Worm (Caenorhabditis elegans) whole organism, L1 larva: ENCODE data around the gene Y22F5A.11.

Source experiments
- C16A3.4 ChIP-seq: fragments of 150-350 bp; optimal IDR thresholded peaks from 2 replicates; lab custom pipeline; 2014; ENCODE audit warnings: missing biosample characterization, missing genetic modification characterization
- C34B4.2 ChIP-seq: sonication (generic microtip); optimal IDR thresholded peaks from 2 replicates; lab custom pipeline; 2017; ENCODE audit warnings: mild to moderate bottlenecking, missing genetic modification characterization, missing compliant biosample characterization
- F16B12.6 ChIP-seq: fragments of 150-350 bp; optimal IDR thresholded peaks from 2 replicates; lab custom pipeline; 2014; ENCODE audit warnings: missing biosample characterization, missing genetic modification characterization
- aha-1 ChIP-seq: fragments of 150-350 bp; optimal IDR thresholded peaks from 2 replicates; lab custom pipeline; 2014; ENCODE audit warnings: missing biosample characterization, missing genetic modification characterization
- alr-1 ChIP-seq: fragments of 200-800 bp; sonication (Bioruptor generic); optimal IDR thresholded peaks from 2 replicates; lab custom pipeline; 2018; ENCODE audit warnings: borderline replicate concordance, mild to moderate bottlenecking, missing genetic modification characterization, missing compliant biosample characterization
- ama-1 ChIP-seq: fragments of 150-350 bp; optimal IDR thresholded peaks from 2 replicates; lab custom pipeline; 2014
- blmp-1 ChIP-seq: fragments of 150-350 bp; optimal IDR thresholded peaks from 2 replicates; lab custom pipeline; 2014; ENCODE audit warnings: missing biosample characterization, missing genetic modification characterization
- ceh-63 ChIP-seq: fragments of 200-800 bp; sonication (Bioruptor generic); optimal IDR thresholded peaks from 2 replicates; lab custom pipeline; 2018; ENCODE audit warnings: mild to moderate bottlenecking, missing genetic modification characterization, missing compliant biosample characterization
- ceh-8 ChIP-seq: fragments of 200-800 bp; sonication (Bioruptor generic); optimal IDR thresholded peaks from 2 replicates; lab custom pipeline; 2018; ENCODE audit warnings: mild to moderate bottlenecking, missing genetic modification characterization, moderate library complexity, missing compliant biosample characterization
- ceh-82 ChIP-seq, 3 experiments: fragments of 150-350 bp in 1 of 3; sonication (generic microtip) in 2 of 3; optimal IDR thresholded peaks; 2 replicates each; lab custom pipeline; 2014 to 2017; ENCODE audit warnings: missing biosample characterization in 3 of 3, missing genetic modification characterization in 3 of 3
- ceh-88 ChIP-seq: fragments of 200-800 bp; sonication (Bioruptor generic); IDR thresholded peaks from 2 replicates; pipeline ENCODE4 v1.3.6; 2022; ENCODE audit warnings: missing genetic modification characterization, missing compliant biosample characterization
- dpl-1 ChIP-seq, 3 experiments: fragments of 150-350 bp in 2 of 3; sonication (generic microtip) in 1 of 3; optimal IDR thresholded peaks; 2 replicates each; lab custom pipeline; 2014 to 2017; ENCODE audit warnings: missing biosample characterization in 3 of 3, missing genetic modification characterization in 3 of 3, missing genetic modification reagents in 3 of 3
- dsc-1 ChIP-seq: sonication (generic microtip); optimal IDR thresholded peaks from 2 replicates; lab custom pipeline; 2016; ENCODE audit warnings: mild to moderate bottlenecking, missing genetic modification characterization, missing compliant biosample characterization
- efl-1 ChIP-seq, 4 experiments: fragments of 150-350 bp; optimal IDR thresholded peaks in 3 of 4; peaks in 1 of 4; 1 replicate in 1 of 4; 2 replicates in 3 of 4; lab custom pipeline; 2014; ENCODE audit warnings: missing biosample characterization in 2 of 4, missing genetic modification characterization in 2 of 4, missing genetic modification reagents in 2 of 4
- efl-3 ChIP-seq: fragments of 200-800 bp; sonication (Bioruptor generic); optimal IDR thresholded peaks from 2 replicates; lab custom pipeline; 2018; ENCODE audit warnings: mild to moderate bottlenecking, missing genetic modification characterization, missing compliant biosample characterization
- elt-2 ChIP-seq: sonication (generic microtip); optimal IDR thresholded peaks from 2 replicates; lab custom pipeline; 2016; ENCODE audit warnings: missing genetic modification characterization, mild to moderate bottlenecking, inconsistent platforms, missing compliant biosample characterization, missing genetic modification reagents
- elt-3 ChIP-seq, 6 experiments: fragments of 150-350 bp in 1 of 6; sonication (generic microtip); optimal IDR thresholded peaks; 2 replicates each; lab custom pipeline; 2017 to 2018; ENCODE audit warnings: missing biosample characterization in 6 of 6, missing genetic modification characterization in 6 of 6, inconsistent platforms in 1 of 6
- ets-5 ChIP-seq: fragments of 200-800 bp; sonication (Bioruptor generic); IDR thresholded peaks from 2 replicates; pipeline ENCODE4 v1.3.6; 2022; ENCODE audit warnings: missing genetic modification characterization, missing compliant biosample characterization
- fkh-10 ChIP-seq: sonication (generic microtip); optimal IDR thresholded peaks from 2 replicates; lab custom pipeline; 2017; ENCODE audit warnings: missing biosample characterization, missing genetic modification reagents, missing genetic modification characterization
- fkh-4 ChIP-seq: sonication (generic microtip); optimal IDR thresholded peaks from 2 replicates; lab custom pipeline; 2016; ENCODE audit warnings: missing compliant biosample characterization, missing genetic modification characterization, borderline replicate concordance
- fkh-8 ChIP-seq: sonication (generic microtip); optimal IDR thresholded peaks from 2 replicates; lab custom pipeline; 2016; ENCODE audit warnings: mild to moderate bottlenecking, missing genetic modification characterization, missing compliant biosample characterization
- fos-1 ChIP-seq: fragments of 150-350 bp; optimal IDR thresholded peaks from 2 replicates; lab custom pipeline; 2014; ENCODE audit warnings: missing biosample characterization, missing genetic modification characterization
- grh-1 ChIP-seq: fragments of 200-800 bp; sonication (Bioruptor generic); IDR thresholded peaks from 2 replicates; pipeline ENCODE4 v1.3.6; 2022; ENCODE audit warnings: missing genetic modification reagents, missing genetic modification characterization, missing compliant biosample characterization
- hlh-17 ChIP-seq: fragments of 200-800 bp; sonication (Bioruptor generic); optimal IDR thresholded peaks from 2 replicates; lab custom pipeline; 2018; ENCODE audit warnings: missing genetic modification characterization, mild to moderate bottlenecking, missing compliant biosample characterization, moderate library complexity, borderline replicate concordance
- hlh-4 ChIP-seq: sonication (generic microtip); optimal IDR thresholded peaks from 2 replicates; lab custom pipeline; 2016; ENCODE audit warnings: mild to moderate bottlenecking, missing genetic modification characterization, missing compliant biosample characterization
- hpl-2 ChIP-seq: fragments of 150-350 bp; optimal IDR thresholded peaks from 2 replicates; lab custom pipeline; 2014; ENCODE audit warnings: missing biosample characterization, missing genetic modification reagents, missing genetic modification characterization
- jun-1 ChIP-seq: fragments of 150-350 bp; optimal IDR thresholded peaks from 2 replicates; lab custom pipeline; 2014; ENCODE audit warnings: missing biosample characterization, missing genetic modification reagents, missing genetic modification characterization
- lin-13 ChIP-seq: fragments of 150-350 bp; optimal IDR thresholded peaks from 2 replicates; lab custom pipeline; 2014; ENCODE audit warnings: missing biosample characterization, missing genetic modification reagents, missing genetic modification characterization
- lin-14 ChIP-seq: fragments of 200-800 bp; sonication (Bioruptor generic); optimal IDR thresholded peaks from 2 replicates; lab custom pipeline; 2018; ENCODE audit warnings: mild to moderate bottlenecking, missing genetic modification characterization, moderate library complexity, missing compliant biosample characterization
- lin-35 ChIP-seq, 2 experiments: fragments of 150-350 bp; optimal IDR thresholded peaks; 2 replicates each; lab custom pipeline; 2014; ENCODE audit warnings: missing biosample characterization in 2 of 2, missing genetic modification characterization in 2 of 2, missing genetic modification reagents in 2 of 2
- lin-39 ChIP-seq: fragments of 150-350 bp; optimal IDR thresholded peaks from 2 replicates; lab custom pipeline; 2014; ENCODE audit warnings: missing biosample characterization, missing genetic modification reagents, missing genetic modification characterization
- lir-3 ChIP-seq: sonication (generic microtip); optimal IDR thresholded peaks from 2 replicates; lab custom pipeline; 2016; ENCODE audit warnings: mild to moderate bottlenecking, missing genetic modification characterization, moderate library complexity, missing compliant biosample characterization; ENCODE audit not compliant: poor library complexity
- mdl-1 ChIP-seq, 2 experiments: fragments of 150-350 bp; optimal IDR thresholded peaks; 2 replicates each; lab custom pipeline; 2014 to 2017; ENCODE audit warnings: missing biosample characterization in 2 of 2, missing genetic modification characterization in 2 of 2, inconsistent platforms in 1 of 2
- mef-2 ChIP-seq: fragments of 150-350 bp; optimal IDR thresholded peaks from 2 replicates; lab custom pipeline; 2014; ENCODE audit warnings: missing biosample characterization, missing genetic modification characterization
- nhr-11 ChIP-seq: fragments of 150-350 bp; optimal IDR thresholded peaks from 2 replicates; lab custom pipeline; 2014; ENCODE audit warnings: missing biosample characterization, missing genetic modification characterization
- nhr-12 ChIP-seq: sonication (generic microtip); optimal IDR thresholded peaks from 2 replicates; lab custom pipeline; 2017; ENCODE audit warnings: missing biosample characterization, missing genetic modification characterization
- nhr-19 ChIP-seq: fragments of 200-800 bp; sonication (Bioruptor generic); conservative IDR thresholded peaks from 2 replicates; pipeline ENCODE4 v1.3.6; 2022; ENCODE audit warnings: missing genetic modification characterization, missing compliant biosample characterization
- nhr-20 ChIP-seq: sonication (generic microtip); optimal IDR thresholded peaks from 2 replicates; lab custom pipeline; 2016; ENCODE audit warnings: mild to moderate bottlenecking, missing genetic modification characterization, missing compliant biosample characterization
- nhr-28 ChIP-seq: fragments of 150-350 bp; optimal IDR thresholded peaks from 2 replicates; lab custom pipeline; 2014; ENCODE audit warnings: missing biosample characterization, missing genetic modification characterization
- nhr-77 ChIP-seq: fragments of 150-350 bp; optimal IDR thresholded peaks from 2 replicates; lab custom pipeline; 2014; ENCODE audit warnings: missing biosample characterization, missing genetic modification characterization
- nhr-84 ChIP-seq: sonication (generic microtip); optimal IDR thresholded peaks from 2 replicates; lab custom pipeline; 2017; ENCODE audit warnings: missing biosample characterization, missing genetic modification characterization
- nhr-85 ChIP-seq: sonication (generic microtip); peaks from one replicate; lab custom pipeline; 2016; ENCODE audit warnings: missing genetic modification characterization, inconsistent platforms, missing compliant biosample characterization
- skn-1 ChIP-seq: fragments of 150-350 bp; optimal IDR thresholded peaks from 2 replicates; lab custom pipeline; 2014; ENCODE audit warnings: missing biosample characterization, missing genetic modification characterization
- sptf-1 ChIP-seq: fragments of 150-350 bp; optimal IDR thresholded peaks from 2 replicates; lab custom pipeline; 2014; ENCODE audit warnings: missing biosample characterization, missing genetic modification characterization
- sup-37 ChIP-seq: fragments of 200-800 bp; sonication (Bioruptor generic); optimal IDR thresholded peaks from 2 replicates; lab custom pipeline; 2018; ENCODE audit warnings: mild to moderate bottlenecking, missing genetic modification characterization, missing compliant biosample characterization
- swsn-7 ChIP-seq: sonication (generic microtip); optimal IDR thresholded peaks from 2 replicates; lab custom pipeline; 2016; ENCODE audit warnings: missing genetic modification characterization, missing compliant biosample characterization
- tbx-2 ChIP-seq: sonication (generic microtip); optimal IDR thresholded peaks from 2 replicates; lab custom pipeline; 2016; ENCODE audit warnings: missing genetic modification characterization, missing compliant biosample characterization
- tlp-1 ChIP-seq: fragments of 150-350 bp; optimal IDR thresholded peaks from 2 replicates; lab custom pipeline; 2014; ENCODE audit warnings: missing biosample characterization, missing genetic modification characterization
- unc-30 ChIP-seq: sonication (generic microtip); optimal IDR thresholded peaks from 2 replicates; lab custom pipeline; 2017; ENCODE audit warnings: missing biosample characterization, missing genetic modification characterization
- xbp-1 ChIP-seq: sonication (generic microtip); optimal IDR thresholded peaks from 2 replicates; lab custom pipeline; 2016; ENCODE audit warnings: missing genetic modification characterization, missing compliant biosample characterization
- zag-1 ChIP-seq: fragments of 150-350 bp; optimal IDR thresholded peaks from 2 replicates; lab custom pipeline; 2014; ENCODE audit warnings: missing biosample characterization, missing genetic modification characterization
- zip-4 ChIP-seq: fragments of 200-800 bp; sonication (Bioruptor generic); optimal IDR thresholded peaks from 2 replicates; lab custom pipeline; 2018; ENCODE audit warnings: mild to moderate bottlenecking, missing genetic modification characterization, moderate library complexity, missing compliant biosample characterization

Y22F5A.11 gene

ce11 chrV:10320101-10320761 is 44.8 kb upstream of the Y22F5A.11 start, which contains the start of the genes gna-1 and B0024.13 (continued):
- TF ChIP-seq fkh-8 (tag; lab: Kevin White, UChicago) (peak; percentile 69), swsn-7 (tag; lab: Kevin White, UChicago) (peak; percentile 79), nhr-20 (peak; percentile 81), dsc-1 (tag; lab: Kevin White, UChicago) (peak; percentile 82), hlh-4 (no peak), elt-3 (tag; optimal IDR thresholded peaks at IDR 0.05; lab: Kevin White, UChicago) (no peak), jun-1 (tag; lab: Kevin White, UChicago) (peak; percentile 19), nhr-11 (tag; lab: Kevin White, UChicago) (no peak), xbp-1 (tag; lab: Kevin White, UChicago) (peak; percentile 78), ceh-63 (GFP tag; lab: Kevin White, UChicago) (no peak), nhr-77 (tag; lab: Kevin White, UChicago) (peak; percentile 35), nhr-84 (no peak), ceh-82 (tag; optimal IDR thresholded peaks at IDR 0.05; lab: Kevin White, UChicago) (peak; percentile 19 to 68 (median 38)), lir-3 (peak; percentile 92), efl-1 (optimal IDR thresholded peaks at IDR 0.05; lab: Kevin White, UChicago) (peak; percentile 41 to 70), efl-1 (GFP tag; optimal IDR thresholded peaks at IDR 0.05 in 1 of 2; lab: Kevin White, UChicago) (peak; percentile 65 to 95), unc-30 (tag; lab: Kevin White, UChicago) (no peak), lin-14 (peak; percentile 84), fos-1 (tag; lab: Kevin White, UChicago) (no peak), F16B12.6 (no peak), ceh-8 (GFP tag; lab: Kevin White, UChicago) (no peak), grh-1 (no peak), mdl-1 (tag; optimal IDR thresholded peaks at IDR 0.05; lab: Kevin White, UChicago) (no peak), mef-2 (tag; lab: Kevin White, UChicago) (no peak), alr-1 (tag; lab: Kevin White, UChicago) (no peak), efl-3 (GFP tag; lab: Kevin White, UChicago) (no peak), zip-4 (no peak), fkh-10 (GFP tag; lab: Kevin White, UChicago) (no peak), C16A3.4 (peak; percentile 33), lin-13 (GFP tag; lab: Kevin White, UChicago) (no peak), tlp-1 (tag; lab: Kevin White, UChicago) (no peak), dpl-1 (GFP tag; optimal IDR thresholded peaks at IDR 0.05; lab: Kevin White, UChicago) (peak; percentile 37 to 62 (median 58)), ama-1 (lab: Kevin White, UChicago) (no peak), hpl-2 (no peak), lin-39 (tag; lab: Kevin White, UChicago) (no peak), nhr-19 (GFP tag; lab: Robert Waterston, UW) (peak; percentile 72), zag-1 (tag; lab: Kevin White, UChicago) (no peak), ceh-88 (GFP tag; lab: Robert Waterston, UW) (peak; percentile 22; the same call in 1 of the 2 replicates), hlh-17 (GFP tag; lab: Kevin White, UChicago) (no peak), sptf-1 (tag; lab: Kevin White, UChicago) (no peak), tbx-2 (tag; lab: Kevin White, UChicago) (peak; percentile 87), C34B4.2 (no peak), nhr-85 (tag; lab: Kevin White, UChicago) (peak; percentile 87), elt-2 (tag; lab: Kevin White, UChicago) (peak; percentile 41), blmp-1 (tag; lab: Kevin White, UChicago) (peak; percentile 60), fkh-4 (tag; lab: Kevin White, UChicago) (peak; percentile 87), aha-1 (no peak), nhr-12 (tag; lab: Kevin White, UChicago) (no peak), skn-1 (tag; lab: Kevin White, UChicago) (peak; percentile 44), nhr-28 (tag; lab: Kevin White, UChicago) (no peak), lin-35 (GFP tag; optimal IDR thresholded peaks at IDR 0.05; lab: Kevin White, UChicago) (peak; percentile 50 to 59), ets-5 (GFP tag; lab: Robert Waterston, UW) (no peak), sup-37 (GFP tag; lab: Kevin White, UChicago) (no peak)
